Worm (Caenorhabditis elegans) whole organism, L2 larva: ENCODE measurements around the gene Y62H9A.14.

Source experiments
- ZK546.5 ChIP-seq: sonication (generic microtip); optimal IDR thresholded peaks from 2 replicates; lab custom pipeline; 2017; ENCODE audit warnings: missing biosample characterization, missing genetic modification characterization
- aly-2 ChIP-seq: fragments of 150-350 bp; optimal IDR thresholded peaks from 2 replicates; lab custom pipeline; 2014; ENCODE audit warnings: missing biosample characterization, missing genetic modification characterization
- ama-1 ChIP-seq: fragments of 150-350 bp; optimal IDR thresholded peaks from 2 replicates; lab custom pipeline; 2018; ENCODE audit warnings: inconsistent platforms
- lin-13 ChIP-seq: fragments of 150-350 bp; optimal IDR thresholded peaks from 2 replicates; lab custom pipeline; 2014; ENCODE audit warnings: missing biosample characterization, missing genetic modification reagents, missing genetic modification characterization
- lsy-2 ChIP-seq, 2 experiments: fragments of 150-350 bp in 1 of 2; sonication (generic microtip) in 1 of 2; optimal IDR thresholded peaks; 2 replicates each; lab custom pipeline; 2014 to 2017; ENCODE audit warnings: missing biosample characterization in 2 of 2, missing genetic modification characterization in 2 of 2
- nhr-11 ChIP-seq: fragments of 150-350 bp; optimal IDR thresholded peaks from 2 replicates; lab custom pipeline; 2014; ENCODE audit warnings: missing biosample characterization, missing genetic modification characterization
- snpc-4 ChIP-seq: fragments of 150-350 bp; optimal IDR thresholded peaks from 2 replicates; lab custom pipeline; 2014; ENCODE audit warnings: missing biosample characterization, missing genetic modification characterization
- zag-1 ChIP-seq: fragments of 150-350 bp; optimal IDR thresholded peaks from 2 replicates; lab custom pipeline; 2014; ENCODE audit warnings: missing biosample characterization, missing genetic modification characterization
- ztf-4 ChIP-seq: fragments of 150-350 bp; optimal IDR thresholded peaks from 2 replicates; lab custom pipeline; 2014; ENCODE audit warnings: missing biosample characterization, missing genetic modification characterization

- TF ChIP-seq lsy-2 (tag; optimal IDR thresholded peaks at IDR 0.05; lab: Kevin White, UChicago) (no peak), aly-2 (tag; lab: Kevin White, UChicago) (no peak), snpc-4 (no peak), ama-1 (lab: Kevin White, UChicago) (no peak), ZK546.5 (no peak), zag-1 (tag; lab: Kevin White, UChicago) (no peak), nhr-11 (tag; lab: Kevin White, UChicago) (no peak), lin-13 (no peak), ztf-4 (tag; lab: Kevin White, UChicago) (no peak)
These were observed 48.5 kb downstream of the Y62H9A.14 start for ce11 chrX:11969554-11969953.
